Worm (Caenorhabditis elegans) whole organism, L2 larva: Measurements from ENCODE around the gene str-9.

Experiments used
- C34F6.9 ChIP-seq: fragments of 150-350 bp; optimal IDR thresholded peaks from 2 replicates; lab custom pipeline; 2014; ENCODE audit warnings: missing biosample characterization, missing genetic modification characterization
- Y55F3AM.14 ChIP-seq: fragments of 200-800 bp; sonication (Bioruptor generic); optimal IDR thresholded peaks from 2 replicates; lab custom pipeline; 2018; ENCODE audit warnings: mild to moderate bottlenecking, missing genetic modification characterization, missing compliant biosample characterization
- alr-1 ChIP-seq: fragments of 150-350 bp; optimal IDR thresholded peaks from 2 replicates; lab custom pipeline; 2014; ENCODE audit warnings: missing biosample characterization, missing genetic modification characterization
- aly-2 ChIP-seq: fragments of 150-350 bp; optimal IDR thresholded peaks from 2 replicates; lab custom pipeline; 2014; ENCODE audit warnings: missing biosample characterization, missing genetic modification characterization
- ama-1 ChIP-seq: fragments of 150-350 bp; optimal IDR thresholded peaks from 2 replicates; lab custom pipeline; 2018; ENCODE audit warnings: inconsistent platforms
- blmp-1 ChIP-seq: sonication (generic microtip); optimal IDR thresholded peaks from 2 replicates; lab custom pipeline; 2017; ENCODE audit warnings: missing genetic modification characterization, mild to moderate bottlenecking, missing compliant biosample characterization, antibody characterized with exemption, moderate library complexity; ENCODE audit not compliant: insufficient read depth
- ceh-16 ChIP-seq: fragments of 150-350 bp; optimal IDR thresholded peaks from 2 replicates; lab custom pipeline; 2014; ENCODE audit warnings: missing biosample characterization, missing genetic modification characterization
- dmd-4 ChIP-seq: sonication (generic microtip); optimal IDR thresholded peaks from 2 replicates; lab custom pipeline; 2017; ENCODE audit warnings: missing biosample characterization, missing genetic modification characterization
- elt-1 ChIP-seq: fragments of 150-350 bp; optimal IDR thresholded peaks from 2 replicates; lab custom pipeline; 2014; ENCODE audit warnings: missing biosample characterization, missing genetic modification characterization
- elt-3 ChIP-seq: sonication (generic microtip); optimal IDR thresholded peaks from 2 replicates; lab custom pipeline; 2017; ENCODE audit warnings: missing biosample characterization, missing genetic modification characterization
- gmeb-1 ChIP-seq: fragments of 150-350 bp; optimal IDR thresholded peaks from 2 replicates; lab custom pipeline; 2014; ENCODE audit warnings: missing biosample characterization, missing genetic modification characterization
- lin-11 ChIP-seq: fragments of 150-350 bp; sonication (generic microtip); optimal IDR thresholded peaks from 2 replicates; lab custom pipeline; 2014; ENCODE audit warnings: missing biosample characterization, missing genetic modification characterization, inconsistent platforms, mixed read lengths
- lin-13 ChIP-seq: fragments of 150-350 bp; optimal IDR thresholded peaks from 2 replicates; lab custom pipeline; 2014; ENCODE audit warnings: missing biosample characterization, missing genetic modification reagents, missing genetic modification characterization
- lin-39 ChIP-seq: fragments of 150-350 bp; optimal IDR thresholded peaks from 2 replicates; lab custom pipeline; 2014; ENCODE audit warnings: missing biosample characterization, missing genetic modification reagents, missing genetic modification characterization
- lsy-2 ChIP-seq, 2 experiments: fragments of 150-350 bp in 1 of 2; sonication (generic microtip) in 1 of 2; optimal IDR thresholded peaks; 2 replicates each; lab custom pipeline; 2014 to 2017; ENCODE audit warnings: missing biosample characterization in 2 of 2, missing genetic modification characterization in 2 of 2
- mdl-1 ChIP-seq, 2 experiments: fragments of 150-350 bp in 1 of 2; sonication (generic microtip) in 1 of 2; optimal IDR thresholded peaks; 2 replicates each; lab custom pipeline; 2017; ENCODE audit warnings: missing biosample characterization in 2 of 2, missing genetic modification characterization in 2 of 2
- nhr-10 ChIP-seq: sonication (generic microtip); optimal IDR thresholded peaks from 2 replicates; lab custom pipeline; 2017; ENCODE audit warnings: missing biosample characterization, missing genetic modification characterization
- nhr-11 ChIP-seq: fragments of 150-350 bp; optimal IDR thresholded peaks from 2 replicates; lab custom pipeline; 2014; ENCODE audit warnings: missing biosample characterization, missing genetic modification characterization
- nhr-12 ChIP-seq: fragments of 150-350 bp; optimal IDR thresholded peaks from 2 replicates; lab custom pipeline; 2014; ENCODE audit warnings: missing biosample characterization, missing genetic modification characterization
- nhr-129 ChIP-seq: fragments of 150-350 bp; optimal IDR thresholded peaks from 2 replicates; lab custom pipeline; 2014; ENCODE audit warnings: missing biosample characterization, missing genetic modification characterization
- nhr-21 ChIP-seq: fragments of 150-350 bp; optimal IDR thresholded peaks from 2 replicates; lab custom pipeline; 2014; ENCODE audit warnings: missing biosample characterization, missing genetic modification characterization
- nhr-23 ChIP-seq: fragments of 150-350 bp; optimal IDR thresholded peaks from 2 replicates; lab custom pipeline; 2014; ENCODE audit warnings: missing biosample characterization, missing genetic modification reagents, missing genetic modification characterization
- nhr-25 ChIP-seq: fragments of 150-350 bp; sonication (generic microtip); optimal IDR thresholded peaks from 3 replicates; lab custom pipeline; 2014; ENCODE audit warnings: missing biosample characterization, missing genetic modification characterization
- nhr-77 ChIP-seq: fragments of 150-350 bp; optimal IDR thresholded peaks from 2 replicates; lab custom pipeline; 2014; ENCODE audit warnings: missing biosample characterization, missing genetic modification characterization
- sem-4 ChIP-seq: fragments of 150-350 bp; optimal IDR thresholded peaks from 2 replicates; lab custom pipeline; 2014; ENCODE audit warnings: missing biosample characterization, missing genetic modification reagents, missing genetic modification characterization
- skn-1 ChIP-seq: sonication (generic microtip); optimal IDR thresholded peaks from 2 replicates; lab custom pipeline; 2017; ENCODE audit warnings: missing biosample characterization, missing genetic modification characterization
- snpc-4 ChIP-seq: fragments of 150-350 bp; optimal IDR thresholded peaks from 2 replicates; lab custom pipeline; 2014; ENCODE audit warnings: missing biosample characterization, missing genetic modification characterization
- unc-39 ChIP-seq: fragments of 150-350 bp; optimal IDR thresholded peaks from 2 replicates; lab custom pipeline; 2014; ENCODE audit warnings: missing biosample characterization, missing genetic modification characterization
- unc-55 ChIP-seq: fragments of 150-350 bp; sonication (generic microtip); optimal IDR thresholded peaks from 3 replicates; lab custom pipeline; 2014; ENCODE audit warnings: missing biosample characterization, missing genetic modification reagents, missing genetic modification characterization
- unc-62 ChIP-seq: fragments of 150-350 bp; optimal IDR thresholded peaks from 2 replicates; lab custom pipeline; 2014; ENCODE audit warnings: missing biosample characterization, missing genetic modification reagents, missing genetic modification characterization
- zag-1 ChIP-seq: fragments of 150-350 bp; optimal IDR thresholded peaks from 2 replicates; lab custom pipeline; 2014; ENCODE audit warnings: missing biosample characterization, missing genetic modification characterization
- ztf-1 ChIP-seq: fragments of 200-800 bp; sonication (Bioruptor generic); conservative IDR thresholded peaks from 2 replicates; pipeline ENCODE4 v1.3.6; 2022; ENCODE audit warnings: missing genetic modification characterization, missing compliant biosample characterization
- ztf-4 ChIP-seq: fragments of 150-350 bp; optimal IDR thresholded peaks from 2 replicates; lab custom pipeline; 2014; ENCODE audit warnings: missing biosample characterization, missing genetic modification characterization

str-9 gene

DNA sequence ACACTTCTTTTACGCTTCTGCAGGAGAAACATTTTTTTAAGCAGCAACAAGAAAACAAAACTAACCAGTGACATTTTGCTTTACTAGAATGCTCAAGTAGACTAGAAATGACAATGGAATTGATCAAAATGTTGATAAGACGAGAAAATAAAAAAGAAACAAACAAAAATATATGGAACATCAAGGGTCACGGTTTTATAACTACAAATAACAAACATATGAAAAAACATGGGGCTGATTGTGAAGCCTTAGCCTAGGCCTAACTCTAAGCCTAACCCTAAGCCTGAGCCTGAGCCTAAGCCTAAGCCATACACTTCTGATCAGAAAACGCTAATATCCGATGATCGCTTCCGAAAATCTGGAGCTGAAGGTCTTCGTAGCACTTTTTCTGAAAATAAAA is 28.1 kb upstream of the str-9 start, which contains the start of gene Y6E2A.10:
Gene Y6E2A.10, minus strand, starts transcription at position 101 of the 400 bp plus-strand sequence.
- no peak for TF ChIP-seq lin-13
- TF ChIP-seq unc-62 (GFP tag; lab: Kevin White, UChicago): no peak
- TF ChIP-seq nhr-129 (tag; lab: Kevin White, UChicago): no peak

DNA sequence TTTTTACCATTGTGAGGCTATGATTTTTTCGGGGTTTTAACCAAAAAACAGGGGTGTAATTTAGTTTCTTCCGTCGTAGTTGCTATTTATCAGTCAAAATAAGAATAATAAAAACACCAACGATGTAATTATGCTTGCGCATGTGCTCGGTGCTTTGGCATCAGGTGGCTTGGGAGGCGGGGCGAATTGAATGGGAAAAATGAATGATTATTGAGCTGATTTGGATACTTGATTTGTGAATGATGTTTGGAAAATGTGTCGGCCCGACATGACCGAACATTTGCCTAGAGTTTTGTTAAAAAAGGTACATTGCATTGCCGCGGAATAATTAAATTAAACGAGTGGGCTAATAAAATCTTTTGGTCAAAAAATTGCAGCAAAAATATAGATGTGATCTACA is 26.3 kb upstream of the str-9 start, which contains the start of gene str-38:
Gene str-38, minus strand, starts transcription at position 101 of the 400 bp plus-strand sequence.
- TF ChIP-seq skn-1 (tag; lab: Kevin White, UChicago) (no peak), unc-39 (no peak), nhr-77 (tag; lab: Kevin White, UChicago) (no peak), sem-4 (tag; lab: Kevin White, UChicago) (no peak), nhr-23 (tag; lab: Kevin White, UChicago) (no peak), snpc-4 (no peak), lin-11 (no peak), unc-62 (GFP tag; lab: Kevin White, UChicago) (no peak), mdl-1 (tag; optimal IDR thresholded peaks at IDR 0.05; lab: Kevin White, UChicago) (no peak), ceh-16 (no peak), ama-1 (lab: Kevin White, UChicago) (no peak), dmd-4 (no peak), alr-1 (tag; lab: Kevin White, UChicago) (no peak), lin-39 (tag; lab: Kevin White, UChicago) (no peak), nhr-11 (tag; lab: Kevin White, UChicago) (no peak), nhr-10 (no peak)

DNA sequence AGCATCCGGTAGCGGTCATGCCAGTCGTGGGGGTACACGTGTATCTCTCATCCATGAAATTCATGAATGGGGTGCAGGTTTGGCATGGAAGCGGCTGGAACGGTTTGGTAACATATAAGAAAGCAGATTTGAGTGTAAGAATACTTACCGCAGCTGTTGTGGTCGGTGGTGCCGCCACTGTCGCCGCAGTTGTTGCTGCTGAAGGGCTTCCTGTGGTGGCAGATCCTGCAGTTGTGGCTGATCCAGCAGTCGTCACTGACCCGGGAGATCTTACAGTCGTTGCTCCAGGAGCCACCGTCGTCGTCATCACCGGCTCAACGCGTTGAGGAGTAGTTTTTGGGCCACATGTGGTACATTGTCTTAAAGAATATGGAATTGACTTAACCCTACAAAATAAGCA is 25.5 kb upstream of the str-9 start:
- TF ChIP-seq nhr-12 (tag; lab: Kevin White, UChicago): no peak
- no peak for TF ChIP-seq unc-39
- TF ChIP-seq lin-13: no peak
- no peak for TF ChIP-seq C34F6.9 (tag; lab: Kevin White, UChicago)
- TF ChIP-seq lin-39 (tag; lab: Kevin White, UChicago): no peak
- TF ChIP-seq nhr-25: no peak
- TF ChIP-seq Y55F3AM.14 (GFP tag; lab: Kevin White, UChicago): no peak
- TF ChIP-seq mdl-1 (tag; optimal IDR thresholded peaks at IDR 0.05; lab: Kevin White, UChicago): no peak
- TF ChIP-seq ztf-1 (GFP tag; lab: Robert Waterston, UW): no peak
- TF ChIP-seq, all 48 proteins: peak for 0

DNA sequence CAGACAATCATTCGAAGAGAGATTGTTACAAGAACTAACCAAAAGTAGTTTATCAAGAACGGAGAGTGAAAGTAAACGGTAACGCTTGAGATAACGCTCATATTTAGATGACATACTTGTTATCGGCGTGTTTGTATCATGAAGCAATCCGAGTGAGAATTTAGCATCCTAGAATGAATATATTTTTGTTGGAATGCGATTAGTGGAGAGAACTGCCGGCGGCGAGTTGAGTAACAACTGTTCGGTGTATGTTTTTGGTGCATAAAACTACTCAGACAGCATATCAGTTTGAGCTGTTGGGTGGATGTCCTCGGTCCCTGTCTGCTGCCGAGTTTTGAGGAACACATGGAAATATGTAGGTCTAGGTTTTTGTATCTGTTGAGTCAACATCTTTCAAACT is 25.0 kb upstream of the str-9 start, which contains the start of gene T23D5.3:
Gene T23D5.3, minus strand, starts transcription at position 101 of the 400 bp plus-strand sequence.
- TF ChIP-seq ama-1 (lab: Kevin White, UChicago) (no peak), nhr-21 (no peak), dmd-4 (no peak), unc-39 (no peak), ztf-4 (no peak), gmeb-1 (tag; lab: Kevin White, UChicago) (no peak), zag-1 (tag; lab: Kevin White, UChicago) (no peak), lin-11 (no peak), sem-4 (tag; lab: Kevin White, UChicago) (no peak), unc-62 (GFP tag; lab: Kevin White, UChicago) (no peak), mdl-1 (tag; optimal IDR thresholded peaks at IDR 0.05; lab: Kevin White, UChicago) (no peak), Y55F3AM.14 (GFP tag; lab: Kevin White, UChicago) (no peak)

DNA sequence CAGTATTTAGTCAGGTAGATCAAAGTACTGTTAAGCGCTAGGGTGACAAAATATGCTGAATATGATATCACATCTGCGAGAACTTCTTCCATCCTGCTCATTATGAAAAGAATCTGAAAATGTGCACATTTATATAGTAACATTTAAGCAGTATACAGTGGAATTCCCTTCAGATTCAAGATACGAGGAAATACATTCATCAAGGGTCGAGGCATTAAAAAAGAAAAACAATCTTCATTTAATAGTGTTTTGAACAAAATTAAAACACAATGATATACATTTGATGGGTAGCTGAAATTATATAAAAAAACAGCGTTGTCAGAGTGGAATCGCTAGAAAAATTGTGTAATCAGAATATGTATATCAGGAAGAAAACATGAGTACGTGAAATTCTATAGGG is 22.8 kb upstream of the str-9 start, which contains the start of gene str-27:
Gene str-27, minus strand, starts transcription at position 101 of the 400 bp plus-strand sequence.
- TF ChIP-seq elt-3 (tag; lab: Kevin White, UChicago) (no peak), unc-55 (no peak), mdl-1 (tag; optimal IDR thresholded peaks at IDR 0.05; lab: Kevin White, UChicago) (no peak), lin-39 (tag; lab: Kevin White, UChicago) (no peak), nhr-23 (tag; lab: Kevin White, UChicago) (no peak), nhr-25 (no peak), C34F6.9 (tag; lab: Kevin White, UChicago) (no peak), blmp-1 (no peak), elt-1 (tag; lab: Kevin White, UChicago) (no peak), ztf-4 (no peak), nhr-12 (tag; lab: Kevin White, UChicago) (no peak), lin-13 (no peak), lsy-2 (tag; optimal IDR thresholded peaks at IDR 0.05; lab: Kevin White, UChicago) (no peak), nhr-21 (no peak), aly-2 (tag; lab: Kevin White, UChicago) (no peak)
